Fruit fly (Drosophila melanogaster) whole organism, embryonic: ENCODE data around the gene CG7530.

Experiments used
- B-H1 ChIP-seq: fragments of 200-800 bp; sonication (Bioruptor generic); IDR thresholded peaks from 3 replicates; pipeline ENCODE4 v1.3.6; 2022; ENCODE audit warnings: missing biosample characterization, missing genetic modification characterization
- CG12104 ChIP-seq: fragments of 200-800 bp; sonication (Bioruptor generic); optimal IDR thresholded peaks from 3 replicates; lab custom pipeline; 2016; ENCODE audit warnings: missing biosample characterization, missing genetic modification characterization
- CG12219 ChIP-seq: fragments of 200-800 bp; sonication (Bioruptor generic); optimal IDR thresholded peaks from 3 replicates; lab custom pipeline; 2018; ENCODE audit warnings: missing biosample characterization, mild to moderate bottlenecking, missing genetic modification characterization
- CG12299 ChIP-seq: fragments of 200-800 bp; sonication (Bioruptor generic); optimal IDR thresholded peaks from 2 replicates; lab custom pipeline; 2018; ENCODE audit warnings: missing biosample characterization, mild to moderate bottlenecking, missing genetic modification characterization
- CG14014 ChIP-seq: fragments of 200-800 bp; sonication (Bioruptor generic); IDR thresholded peaks from 2 replicates; pipeline ENCODE4 v1.3.6; 2022; ENCODE audit warnings: missing biosample characterization, missing genetic modification characterization
- CG14667 ChIP-seq: fragments of 200-800 bp; sonication (Bioruptor generic); IDR thresholded peaks from 2 replicates; pipeline ENCODE4 v1.3.6; 2022; ENCODE audit warnings: missing biosample characterization, missing genetic modification characterization
- CG15011 ChIP-seq: fragments of 200-800 bp; sonication (Bioruptor generic); optimal IDR thresholded peaks from 3 replicates; lab custom pipeline; 2018; ENCODE audit warnings: missing biosample characterization, mild to moderate bottlenecking, missing genetic modification characterization
- CG1647 ChIP-seq: fragments of 200-800 bp; sonication (Bioruptor generic); optimal IDR thresholded peaks from 3 replicates; lab custom pipeline; 2016; ENCODE audit warnings: missing biosample characterization, missing genetic modification characterization
- CG17359 ChIP-seq: fragments of 200-800 bp; sonication (Bioruptor generic); optimal IDR thresholded peaks from 3 replicates; lab custom pipeline; 2018; ENCODE audit warnings: missing biosample characterization, mild to moderate bottlenecking, missing genetic modification characterization, moderate library complexity
- CG17361 ChIP-seq: fragments of 200-800 bp; sonication (Bioruptor generic); IDR thresholded peaks from 3 replicates; pipeline ENCODE4 v1.3.6; 2022; ENCODE audit warnings: missing biosample characterization, missing genetic modification characterization
- CG17912 ChIP-seq: fragments of 200-800 bp; sonication (Bioruptor generic); optimal IDR thresholded peaks from 2 replicates; lab custom pipeline; 2018; ENCODE audit warnings: missing biosample characterization, mild to moderate bottlenecking, missing genetic modification characterization
- CG18262 ChIP-seq: fragments of 200-800 bp; optimal IDR thresholded peaks from 3 replicates; lab custom pipeline; 2019; ENCODE audit warnings: missing biosample characterization, mild to moderate bottlenecking, missing genetic modification characterization, moderate library complexity
- CG2678 ChIP-seq: fragments of 200-800 bp; sonication (Bioruptor generic); optimal IDR thresholded peaks from 3 replicates; lab custom pipeline; 2019; ENCODE audit warnings: missing biosample characterization, mild to moderate bottlenecking, missing genetic modification characterization, moderate library complexity
- CG2889 ChIP-seq: fragments of 200-800 bp; sonication (Bioruptor generic); IDR thresholded peaks from 3 replicates; pipeline ENCODE4 v1.3.6; 2022; ENCODE audit warnings: missing biosample characterization, missing genetic modification characterization
- CG33557 ChIP-seq: fragments of 200-800 bp; sonication (Bioruptor generic); optimal IDR thresholded peaks from 2 replicates; lab custom pipeline; 2019; ENCODE audit warnings: missing biosample characterization, mild to moderate bottlenecking, missing genetic modification characterization, moderate library complexity
- CG3726 ChIP-seq: fragments of 200-800 bp; sonication (Bioruptor generic); IDR thresholded peaks from 3 replicates; pipeline ENCODE4, ENCODE4 v1.3.6; 2022; ENCODE audit warnings: missing biosample characterization, missing genetic modification characterization
- CG42726 ChIP-seq: fragments of 200-800 bp; sonication (Bioruptor generic); IDR thresholded peaks from 2 replicates; pipeline ENCODE4 v1.3.6; 2022; ENCODE audit warnings: missing biosample characterization, missing genetic modification characterization; ENCODE audit not compliant: partially characterized antibody
- CG5245 ChIP-seq: fragments of 200-800 bp; sonication (Bioruptor generic); optimal IDR thresholded peaks from 3 replicates; lab custom pipeline; 2016; ENCODE audit warnings: missing biosample characterization, missing genetic modification characterization
- CG7839 ChIP-seq: fragments of 200-800 bp; sonication (Bioruptor generic); optimal IDR thresholded peaks from 3 replicates; lab custom pipeline; 2018; ENCODE audit warnings: missing biosample characterization, mild to moderate bottlenecking, missing genetic modification characterization, moderate library complexity
- CG9609 ChIP-seq: fragments of 200-800 bp; sonication (Bioruptor generic); optimal IDR thresholded peaks from 3 replicates; lab custom pipeline; 2016; ENCODE audit warnings: missing biosample characterization, missing genetic modification characterization
- CG9876 ChIP-seq: fragments of 200-800 bp; sonication (Bioruptor generic); optimal IDR thresholded peaks from 2 replicates; lab custom pipeline; 2016; ENCODE audit warnings: missing biosample characterization, missing genetic modification characterization
- CoRest ChIP-seq: fragments of 200-800 bp; sonication (Bioruptor generic); optimal IDR thresholded peaks from 3 replicates; lab custom pipeline; 2018; ENCODE audit warnings: missing biosample characterization, mild to moderate bottlenecking, missing genetic modification characterization, moderate library complexity
- Drgx ChIP-seq: fragments of 200-800 bp; sonication (Bioruptor generic); IDR thresholded peaks from 2 replicates; pipeline ENCODE4 v1.3.6; 2022; ENCODE audit warnings: missing biosample characterization, missing genetic modification characterization
- GATAe ChIP-seq: fragments of 200-800 bp; sonication (Bioruptor generic); conservative IDR thresholded peaks from 2 replicates; pipeline ENCODE4 v1.3.6; 2022; ENCODE audit warnings: missing biosample characterization, missing genetic modification characterization
- HHEX ChIP-seq: fragments of 200-800 bp; sonication (Bioruptor generic); optimal IDR thresholded peaks from 3 replicates; lab custom pipeline; 2017; ENCODE audit warnings: missing biosample characterization, mild to moderate bottlenecking, missing genetic modification characterization, missing genetic modification reagents
- Mes4 ChIP-seq: fragments of 200-800 bp; sonication (Bioruptor generic); optimal IDR thresholded peaks from 2 replicates; lab custom pipeline; 2016; ENCODE audit warnings: missing biosample characterization, missing genetic modification characterization
- NfI ChIP-seq: fragments of 200-800 bp; sonication (Bioruptor generic); optimal IDR thresholded peaks from 3 replicates; lab custom pipeline; 2018; ENCODE audit warnings: missing biosample characterization, mild to moderate bottlenecking, missing genetic modification characterization, moderate library complexity
- Scr ChIP-seq: fragments of 200-800 bp; sonication (Bioruptor generic); IDR thresholded peaks from 2 replicates; pipeline ENCODE4 v1.3.6; 2022; ENCODE audit warnings: missing biosample characterization, missing genetic modification characterization; ENCODE audit not compliant: partially characterized antibody
- Xrp1 ChIP-seq: fragments of 200-800 bp; sonication (Bioruptor generic); IDR thresholded peaks from 2 replicates; pipeline ENCODE4 v1.3.6; 2022; ENCODE audit warnings: missing biosample characterization, missing genetic modification characterization
- ash1 ChIP-seq: fragments of 200-800 bp; sonication (Bioruptor generic); optimal IDR thresholded peaks from 2 replicates; lab custom pipeline; 2018; ENCODE audit warnings: missing biosample characterization, mild to moderate bottlenecking, missing genetic modification characterization
- ato ChIP-seq: fragments of 200-800 bp; sonication (Bioruptor generic); IDR thresholded peaks from 2 replicates; pipeline ENCODE4 v1.3.6; 2022; ENCODE audit warnings: missing biosample characterization, missing genetic modification characterization; ENCODE audit not compliant: partially characterized antibody
- bab2 ChIP-seq: fragments of 200-800 bp; sonication (Bioruptor generic); optimal IDR thresholded peaks from 2 replicates; lab custom pipeline; 2016; ENCODE audit warnings: missing biosample characterization, missing genetic modification characterization
- chinmo ChIP-seq: fragments of 200-800 bp; sonication (Bioruptor generic); IDR thresholded peaks from 4 replicates; pipeline ENCODE4 v1.3.6; 2022; ENCODE audit warnings: missing biosample characterization, missing genetic modification characterization; ENCODE audit not compliant: partially characterized antibody
- dmrt99B ChIP-seq: fragments of 200-800 bp; sonication (Bioruptor generic); optimal IDR thresholded peaks from 2 replicates; lab custom pipeline; 2018; ENCODE audit warnings: missing biosample characterization, mild to moderate bottlenecking, missing genetic modification characterization, moderate library complexity
- fd64A ChIP-seq: fragments of 200-800 bp; sonication (Bioruptor generic); optimal IDR thresholded peaks from 3 replicates; lab custom pipeline; 2018; ENCODE audit warnings: missing biosample characterization, mild to moderate bottlenecking, missing genetic modification characterization
- grau ChIP-seq: fragments of 200-800 bp; optimal IDR thresholded peaks from 3 replicates; lab custom pipeline; 2019; ENCODE audit warnings: missing biosample characterization, mild to moderate bottlenecking, missing genetic modification characterization, moderate library complexity
- gsb-n ChIP-seq: fragments of 200-800 bp; sonication (Bioruptor generic); optimal IDR thresholded peaks from 3 replicates; lab custom pipeline; 2018; ENCODE audit warnings: missing biosample characterization, mild to moderate bottlenecking, missing genetic modification characterization
- gt ChIP-seq: fragments of 200-800 bp; sonication (Bioruptor generic); IDR thresholded peaks from 2 replicates; pipeline ENCODE4 v1.3.6; 2022; ENCODE audit warnings: missing biosample characterization, missing genetic modification characterization
- nerfin-2 ChIP-seq: fragments of 200-800 bp; sonication (Bioruptor generic); IDR thresholded peaks from 2 replicates; pipeline ENCODE4 v1.3.6; 2022; ENCODE audit warnings: missing biosample characterization, missing genetic modification characterization; ENCODE audit not compliant: partially characterized antibody
- pan ChIP-seq, 4 experiments: fragments of >200 bp in 3 of 4; fragments of 200-800 bp in 1 of 4; sonication (Bioruptor generic) in 1 of 4; optimal IDR thresholded peaks in 3 of 4; IDR thresholded peaks in 1 of 4; 2 replicates each; pipeline versions ENCODE4 v1.3.6 to Lab custom; 2017 to 2022; ENCODE audit warnings: missing biosample characterization in 2 of 4, missing genetic modification characterization in 2 of 4, mixed read lengths in 1 of 4
- pfk ChIP-seq: fragments of 200-800 bp; sonication (Bioruptor generic); optimal IDR thresholded peaks from 2 replicates; lab custom pipeline; 2018; ENCODE audit warnings: missing biosample characterization, mild to moderate bottlenecking, missing genetic modification characterization, moderate library complexity
- stc ChIP-seq: fragments of 200-800 bp; sonication (Bioruptor generic); IDR thresholded peaks from 2 replicates; pipeline ENCODE4 v1.3.6; 2022; ENCODE audit warnings: missing biosample characterization, missing genetic modification characterization
- stwl ChIP-seq: fragments of 200-800 bp; sonication (Bioruptor generic); optimal IDR thresholded peaks from 3 replicates; lab custom pipeline; 2018; ENCODE audit warnings: missing biosample characterization, mild to moderate bottlenecking, missing genetic modification characterization, moderate library complexity
- tio ChIP-seq: fragments of 200-800 bp; sonication (Bioruptor generic); optimal IDR thresholded peaks from 2 replicates; lab custom pipeline; 2017; ENCODE audit warnings: missing biosample characterization, missing genetic modification characterization, inconsistent platforms
- toy ChIP-seq: fragments of 200-800 bp; sonication (Bioruptor generic); IDR thresholded peaks from 2 replicates; pipeline ENCODE4 v1.3.6; 2022; ENCODE audit warnings: missing biosample characterization, missing genetic modification characterization
- unc-4 ChIP-seq: fragments of 200-800 bp; sonication (Bioruptor generic); IDR thresholded peaks from 2 replicates; pipeline ENCODE4 v1.3.6; 2022; ENCODE audit warnings: missing biosample characterization, missing genetic modification characterization; ENCODE audit not compliant: partially characterized antibody
- usp ChIP-seq: fragments of >200 bp; optimal IDR thresholded peaks from 2 replicates; lab custom pipeline; 2017; ENCODE audit warnings: missing biosample characterization, missing genetic modification characterization

CG7530 gene

dm6 chr3R:14692230-14692970 is 38.9 kb downstream of the CG7530 start (continued):
- peak; percentile 64 for TF ChIP-seq CG33557 (GFP tag; lab: Kevin White, UChicago)
- peak; percentile 59 for TF ChIP-seq fd64A (GFP tag; lab: Kevin White, UChicago)
- TF ChIP-seq CG12219 = peak; percentile 67
- TF ChIP-seq gt (GFP tag; lab: Robert Waterston, UW) = peak; percentile 60
- TF ChIP-seq CG12299 (tag; lab: Kevin White, UChicago) = no peak
- TF ChIP-seq ash1 (GFP tag; lab: Kevin White, UChicago) = no peak
- peak; percentile 5 for TF ChIP-seq CG9876 (GFP tag; lab: Kevin White, UChicago)
- peak; percentile 59 for TF ChIP-seq tio (GFP tag; lab: Kevin White, UChicago)
- peak; percentile 58 for TF ChIP-seq grau (tag; lab: Kevin White, UChicago)
- peak; percentile 85 for TF ChIP-seq Drgx
- TF ChIP-seq CG17912 (GFP tag; lab: Kevin White, UChicago) = no peak
- TF ChIP-seq toy (GFP tag; lab: Robert Waterston, UW) = no peak
- TF ChIP-seq nerfin-2 = no peak
- no peak for TF ChIP-seq unc-4
- no peak for TF ChIP-seq CG42726
- peak; percentile 28 for TF ChIP-seq CG9609 (GFP tag; lab: Kevin White, UChicago)
- peak; percentile 39 for TF ChIP-seq CG1647 (GFP tag; lab: Kevin White, UChicago)
- peak; percentile 10 for TF ChIP-seq Mes4 (GFP tag; lab: Kevin White, UChicago)
- TF ChIP-seq CG12104 (GFP tag; lab: Kevin White, UChicago) = peak; percentile 54
- TF ChIP-seq CG14014 (GFP tag; lab: Robert Waterston, UW) = no peak
- TF ChIP-seq Scr (GFP tag; lab: Robert Waterston, UW) = no peak
- peak; percentile 38 for TF ChIP-seq bab2 (GFP tag; lab: Kevin White, UChicago)
- peak; percentile 27; the same call in 1 of the 3 replicates for TF ChIP-seq B-H1 (GFP tag; lab: Robert Waterston, UW)
- peak; percentile 71 for TF ChIP-seq CG2678 (tag; lab: Kevin White, UChicago)
- no peak for TF ChIP-seq pan (optimal IDR thresholded peaks at IDR 0.05; lab: Kevin White, UChicago)
- peak in 1 of 2 experiments; percentile 11 for TF ChIP-seq pan (GFP tag; optimal IDR thresholded peaks at IDR 0.05 in 1 of 2, IDR thresholded peaks at IDR 0.05 in 1 of 2)
- TF ChIP-seq NfI = peak; percentile 36
- peak; percentile 86 for TF ChIP-seq CG18262 (tag; lab: Kevin White, UChicago)

- no peak for TF ChIP-seq CG5245 (GFP tag; lab: Kevin White, UChicago)
- TF ChIP-seq gsb-n (tag; lab: Kevin White, UChicago) = peak; percentile 0
- TF ChIP-seq CG3726 (GFP tag; lab: Robert Waterston, UW) = 0 out of 3 replicates have a peak, but pooled peaks have one; percentile 22
- TF ChIP-seq CG2889 (GFP tag; lab: Robert Waterston, UW) = no peak
- no peak for TF ChIP-seq stwl (tag; lab: Kevin White, UChicago)
- no peak for TF ChIP-seq CG15011 (GFP tag; lab: Kevin White, UChicago)
- no peak for TF ChIP-seq CG14667 (GFP tag; lab: Robert Waterston, UW)
- no peak for TF ChIP-seq HHEX (GFP tag; lab: Kevin White, UChicago)
- no peak for TF ChIP-seq stc
- 0 out of 3 replicates have a peak, but pooled peaks have one; percentile 13 for TF ChIP-seq CG17361
- no peak for TF ChIP-seq NfI
- peak; percentile 3 for TF ChIP-seq CG7839 (tag; lab: Kevin White, UChicago)
- peak; percentile 4 for TF ChIP-seq CG17359 (tag; lab: Kevin White, UChicago)
- no peak for TF ChIP-seq usp (GFP tag; lab: Kevin White, UChicago)
- peak; percentile 27; the same call in 1 of the 2 replicates for TF ChIP-seq Xrp1 (GFP tag; lab: Robert Waterston, UW)
- TF ChIP-seq ato (GFP tag; lab: Robert Waterston, UW) = no peak
- TF ChIP-seq dmrt99B (tag; lab: Kevin White, UChicago) = peak; percentile 0
- TF ChIP-seq chinmo (GFP tag; lab: Robert Waterston, UW) = no peak
- no peak for TF ChIP-seq GATAe
- peak; percentile 24 for TF ChIP-seq CoRest (tag; lab: Kevin White, UChicago)
- TF ChIP-seq pfk (GFP tag; lab: Kevin White, UChicago) = no peak
Observed at dm6 chr3R:14691019-14691777, 40.1 kb downstream of the CG7530 start.
